Worm (Caenorhabditis elegans): Measurements from ENCODE around the gene col-187.
A peak's percentile ranks its signal among the peaks of the same experiment; 100 is the strongest.

The col-187 gene

DNA sequence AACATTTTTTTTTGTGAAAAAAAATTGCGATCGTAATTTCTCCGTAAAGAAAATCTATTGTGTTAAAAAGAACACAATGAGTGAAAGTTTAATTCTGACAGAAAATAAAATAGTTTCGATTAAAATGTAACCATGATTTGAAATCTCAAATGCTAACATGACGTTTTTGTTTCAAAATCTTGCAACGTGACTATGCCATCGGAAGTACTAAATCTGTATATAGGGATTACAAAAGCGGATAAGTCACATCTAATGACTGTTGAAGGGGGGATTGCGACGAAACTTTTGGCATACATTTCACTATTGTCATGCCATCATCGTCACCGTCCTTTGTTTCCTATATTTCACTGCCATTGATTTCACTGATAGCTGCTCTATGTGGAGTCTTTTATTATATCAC is at the start of gene col-187:
col-187 (plus strand) TSS at position 301 of the 400 bp plus-strand sequence.
- TF ChIP-seq zip-8 (tag; optimal IDR thresholded peaks at IDR 0.05), result no peak
- TF ChIP-seq ztf-11 (tag; optimal IDR thresholded peaks at IDR 0.05), result no peak
- TF ChIP-seq flh-1 (GFP tag; optimal IDR thresholded peaks at IDR 0.05), result no peak
- no peak for TF ChIP-seq nhr-2 (tag; optimal IDR thresholded peaks at IDR 0.05)
- no peak for TF ChIP-seq bed-3 (GFP tag; optimal IDR thresholded peaks at IDR 0.05)
- no peak for TF ChIP-seq nhr-28 (tag; optimal IDR thresholded peaks at IDR 0.05)

ce11 chrX:16024558-16024957 is 48.1 kb upstream of the col-187 start:
- TF ChIP-seq elt-1 (tag; optimal IDR thresholded peaks at IDR 0.05; ENCODE audit: borderline replicate concordance, insufficient read depth) (no peak), unc-120 (tag; optimal IDR thresholded peaks at IDR 0.05; ENCODE audit: poor library complexity, severe bottlenecking) (peak; percentile 35), M03D4.4 (tag; optimal IDR thresholded peaks at IDR 0.05) (no peak)

DNA sequence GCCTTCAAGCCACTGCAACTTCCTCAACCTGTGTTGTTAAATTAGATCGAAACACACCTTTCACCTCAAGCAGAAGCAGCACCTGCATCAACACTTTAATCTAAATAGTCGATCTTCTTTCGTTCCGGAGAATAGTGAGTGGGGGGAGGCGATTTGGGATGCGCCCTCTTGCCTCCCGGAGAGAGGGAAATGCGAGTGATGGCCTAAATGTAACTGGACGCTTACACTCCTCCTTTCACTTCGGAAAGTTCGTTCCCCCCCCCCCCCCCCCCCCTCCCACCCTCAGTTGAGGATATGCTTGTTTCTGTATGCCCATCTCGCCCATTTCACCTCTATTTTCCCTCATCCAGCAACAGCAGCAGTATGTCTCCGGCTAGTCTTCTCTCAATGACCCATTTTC is 43.7 kb upstream of the col-187 start:
- TF ChIP-seq tbx-8 (GFP tag; optimal IDR thresholded peaks at IDR 0.05) (no peak), nhr-237 (tag; optimal IDR thresholded peaks at IDR 0.05) (no peak), sem-2 (GFP tag; optimal IDR thresholded peaks at IDR 0.05) (no peak), ces-1 (GFP tag; optimal IDR thresholded peaks at IDR 0.05) (no peak), lsy-2 (tag; optimal IDR thresholded peaks at IDR 0.05) (no peak), ham-2 (GFP tag; optimal IDR thresholded peaks at IDR 0.05) (peak; percentile 61), zip-8 (tag; optimal IDR thresholded peaks at IDR 0.05) (no peak), ceh-43 (GFP tag; optimal IDR thresholded peaks at IDR 0.05) (no peak)

DNA sequence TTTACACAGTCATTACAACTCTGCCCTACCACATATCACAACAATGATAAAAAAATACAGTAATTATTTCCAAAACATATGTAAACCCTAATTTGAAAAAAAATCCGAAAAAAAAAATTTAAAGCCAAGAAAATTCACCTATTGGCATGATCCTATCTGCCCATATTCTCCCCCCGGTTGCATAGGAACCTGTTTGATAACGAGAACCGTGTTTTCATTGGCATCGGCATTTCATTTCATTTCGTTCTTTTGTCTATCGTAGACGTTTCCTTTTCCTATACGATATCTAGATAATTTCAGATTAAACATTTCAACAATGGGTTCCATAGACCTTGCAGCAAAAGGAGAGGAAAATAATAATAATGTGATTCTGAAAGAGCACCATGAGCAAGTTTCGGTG is 42.2 kb upstream of the col-187 start, which contains the start of gene mboa-1:
mboa-1 (plus strand) TSS at position 301 of the 400 bp plus-strand sequence.
- TF ChIP-seq flh-1 (GFP tag; optimal IDR thresholded peaks at IDR 0.05), result no peak
- TF ChIP-seq bed-3 (GFP tag; optimal IDR thresholded peaks at IDR 0.05), result no peak
- no peak for TF ChIP-seq nhr-12 (tag; optimal IDR thresholded peaks at IDR 0.05)
- no peak for TF ChIP-seq drap-1 (GFP tag; optimal IDR thresholded peaks at IDR 0.05)
- no peak for TF ChIP-seq zip-8 (tag; optimal IDR thresholded peaks at IDR 0.05)

DNA sequence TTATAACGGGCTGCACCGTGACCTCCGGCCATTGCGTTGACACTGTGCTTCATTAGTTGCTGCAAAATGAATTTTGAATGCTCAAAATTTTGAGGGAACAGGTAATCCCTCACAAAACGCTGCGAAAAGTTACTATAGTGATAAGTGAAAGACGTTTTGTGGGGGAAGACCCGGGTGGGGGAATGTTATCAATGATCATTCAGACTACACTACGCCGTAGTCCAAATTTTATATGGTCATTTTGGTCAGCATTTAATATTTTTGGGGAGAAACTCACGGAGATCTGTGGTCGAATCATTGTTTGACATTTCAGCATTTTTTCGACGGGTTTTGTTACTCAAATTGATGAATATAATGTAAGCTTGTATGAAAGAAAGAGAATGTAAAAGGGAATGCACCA is 33.5 kb upstream of the col-187 start:
- TF ChIP-seq nhr-12 (tag; optimal IDR thresholded peaks at IDR 0.05) (no peak), mab-5 (tag; optimal IDR thresholded peaks at IDR 0.05) (no peak), elt-1 (tag; optimal IDR thresholded peaks at IDR 0.05; ENCODE audit: borderline replicate concordance, insufficient read depth) (no peak), lin-13 (tag; optimal IDR thresholded peaks at IDR 0.05) (no peak), ceh-43 (GFP tag; optimal IDR thresholded peaks at IDR 0.05) (no peak), elt-3 (tag; optimal IDR thresholded peaks at IDR 0.05) (no peak), ceh-39 (tag; optimal IDR thresholded peaks at IDR 0.05) (no peak), ces-1 (GFP tag; optimal IDR thresholded peaks at IDR 0.05) (no peak), sem-2 (GFP tag; optimal IDR thresholded peaks at IDR 0.05) (no peak), hlh-1 (tag; optimal IDR thresholded peaks at IDR 0.05) (no peak)

ce11 chrX:16040207-16040716 is 32.4 kb upstream of the col-187 start, which contains the start of gene B0395.3:
Gene B0395.3, minus strand, starts transcription at chrX:16040257.
- no peak for TF ChIP-seq flh-1 (GFP tag; optimal IDR thresholded peaks at IDR 0.05)
- TF ChIP-seq ham-2 (GFP tag; optimal IDR thresholded peaks at IDR 0.05), result peak; percentile 20
- no peak for TF ChIP-seq unc-39 (tag; optimal IDR thresholded peaks at IDR 0.05)
- TF ChIP-seq bed-3 (GFP tag; optimal IDR thresholded peaks at IDR 0.05), result no peak
- no peak for TF ChIP-seq blmp-1 (tag; optimal IDR thresholded peaks at IDR 0.05)
- TF ChIP-seq lin-32 (GFP tag; optimal IDR thresholded peaks at IDR 0.05), result no peak
- peak; percentile 14 for TF ChIP-seq unc-120 (tag; optimal IDR thresholded peaks at IDR 0.05; ENCODE audit: poor library complexity, severe bottlenecking)
- no peak for TF ChIP-seq ceh-39 (tag; optimal IDR thresholded peaks at IDR 0.05)
- TF ChIP-seq nhr-28 (tag; optimal IDR thresholded peaks at IDR 0.05), result no peak
- no peak for TF ChIP-seq elt-1 (tag; optimal IDR thresholded peaks at IDR 0.05; ENCODE audit: borderline replicate concordance, insufficient read depth)
- no peak for TF ChIP-seq zip-8 (tag; optimal IDR thresholded peaks at IDR 0.05)
- TF ChIP-seq hlh-1 (tag; optimal IDR thresholded peaks at IDR 0.05), result peak; percentile 60
- no peak for TF ChIP-seq nhr-76 (tag; optimal IDR thresholded peaks at IDR 0.05)
- TF ChIP-seq cnd-1 (tag; optimal IDR thresholded peaks at IDR 0.05), result peak; percentile 27
- TF ChIP-seq snpc-4 (tag; optimal IDR thresholded peaks at IDR 0.05), result no peak
- TF ChIP-seq ceh-43 (GFP tag; optimal IDR thresholded peaks at IDR 0.05), result no peak
- no peak for TF ChIP-seq ztf-11 (tag; optimal IDR thresholded peaks at IDR 0.05)
- no peak for TF ChIP-seq pha-4 (tag; optimal IDR thresholded peaks at IDR 0.05)
- peak; percentile 12 for TF ChIP-seq mep-1 (tag; optimal IDR thresholded peaks at IDR 0.05)
- TF ChIP-seq ces-1 (GFP tag; optimal IDR thresholded peaks at IDR 0.05), result peak; percentile 85
- no peak for TF ChIP-seq lsy-2 (tag; optimal IDR thresholded peaks at IDR 0.05)
- TF ChIP-seq drap-1 (GFP tag; optimal IDR thresholded peaks at IDR 0.05), result no peak
- TF ChIP-seq M03D4.4 (tag; optimal IDR thresholded peaks at IDR 0.05), result peak; percentile 64
- no peak for TF ChIP-seq mab-5 (tag; optimal IDR thresholded peaks at IDR 0.05)
- peak; percentile 64 for TF ChIP-seq mls-2 (tag; optimal IDR thresholded peaks at IDR 0.05)
- TF ChIP-seq nhr-237 (tag; optimal IDR thresholded peaks at IDR 0.05), result no peak
- TF ChIP-seq nhr-2 (tag; optimal IDR thresholded peaks at IDR 0.05), result no peak
- TF ChIP-seq ceh-83 (GFP tag; optimal IDR thresholded peaks at IDR 0.05), result no peak
- peak; percentile 74 for TF ChIP-seq sptf-1 (tag; optimal IDR thresholded peaks at IDR 0.05)
- no peak for TF ChIP-seq sem-2 (GFP tag; optimal IDR thresholded peaks at IDR 0.05)
- TF ChIP-seq lin-13 (tag; optimal IDR thresholded peaks at IDR 0.05), result no peak
- no peak for TF ChIP-seq nhr-12 (tag; optimal IDR thresholded peaks at IDR 0.05)
- TF ChIP-seq elt-3 (tag; optimal IDR thresholded peaks at IDR 0.05), result no peak
- no peak for TF ChIP-seq unc-62 (GFP tag; optimal IDR thresholded peaks at IDR 0.05)
